Fruit fly (Drosophila melanogaster) whole organism, embryonic: Measurements from ENCODE around the gene nuf.
A peak's percentile ranks its signal among the peaks of the same experiment; 100 is the strongest.

ENCODE experiments used
- Ada2b ChIP-seq: fragments of 200-800 bp; sonication (Bioruptor generic); IDR thresholded peaks from 2 replicates; pipeline ENCODE4 v1.3.6; 2022; ENCODE audit warnings: missing biosample characterization, missing genetic modification characterization
- Atf6 ChIP-seq: fragments of 200-800 bp; sonication (Bioruptor generic); IDR thresholded peaks from 2 replicates; pipeline ENCODE4 v1.3.6; 2022; ENCODE audit warnings: missing biosample characterization, missing genetic modification characterization
- Awh ChIP-seq: fragments of 200-800 bp; sonication (Bioruptor generic); IDR thresholded peaks from 2 replicates; pipeline ENCODE4, ENCODE4 v1.3.6; 2022; ENCODE audit warnings: missing biosample characterization, missing genetic modification characterization
- Blimp-1 ChIP-seq: fragments of 200-800 bp; sonication (Bioruptor generic); optimal IDR thresholded peaks from 3 replicates; lab custom pipeline; 2018; ENCODE audit warnings: missing biosample characterization, missing genetic modification characterization, mild to moderate bottlenecking, moderate library complexity, missing genetic modification reagents
- CG10959 ChIP-seq: fragments of 200-800 bp; sonication (Bioruptor generic); IDR thresholded peaks from 2 replicates; pipeline ENCODE4 v1.3.6; 2022; ENCODE audit warnings: missing biosample characterization, missing genetic modification characterization
- CG11723 ChIP-seq: fragments of 200-800 bp; sonication (Bioruptor generic); optimal IDR thresholded peaks from 2 replicates; lab custom pipeline; 2017; ENCODE audit warnings: missing biosample characterization, mild to moderate bottlenecking, missing genetic modification characterization
- CG12659 ChIP-seq: fragments of 200-800 bp; sonication (Bioruptor generic); optimal IDR thresholded peaks from 3 replicates; lab custom pipeline; 2017; ENCODE audit warnings: mild to moderate bottlenecking, missing biosample characterization, missing genetic modification reagents, missing genetic modification characterization
- CG12769 ChIP-seq: fragments of 200-800 bp; sonication (Bioruptor generic); optimal IDR thresholded peaks from 2 replicates; lab custom pipeline; 2019; ENCODE audit warnings: missing biosample characterization, mild to moderate bottlenecking, missing genetic modification characterization, moderate library complexity
- CG14667 ChIP-seq: fragments of 200-800 bp; sonication (Bioruptor generic); IDR thresholded peaks from 2 replicates; pipeline ENCODE4 v1.3.6; 2022; ENCODE audit warnings: missing biosample characterization, missing genetic modification characterization
- CG14860 ChIP-seq: fragments of 200-800 bp; sonication (Bioruptor generic); IDR thresholded peaks from 3 replicates; pipeline ENCODE4 v1.3.6; 2022; ENCODE audit warnings: missing biosample characterization, missing genetic modification characterization; ENCODE audit not compliant: partially characterized antibody
- CG15269 ChIP-seq: fragments of 200-800 bp; sonication (Bioruptor generic); optimal IDR thresholded peaks from 2 replicates; lab custom pipeline; 2018; ENCODE audit warnings: missing biosample characterization, mild to moderate bottlenecking, missing genetic modification characterization, moderate library complexity
- CG15479 ChIP-seq: fragments of 200-800 bp; sonication (Bioruptor generic); optimal IDR thresholded peaks from 3 replicates; lab custom pipeline; 2019; ENCODE audit warnings: missing biosample characterization, mild to moderate bottlenecking, missing genetic modification characterization, moderate library complexity
- CG16779 ChIP-seq: fragments of 200-800 bp; sonication (Bioruptor generic); IDR thresholded peaks from 2 replicates; pipeline ENCODE4 v1.3.6; 2022; ENCODE audit warnings: missing biosample characterization, missing genetic modification characterization
- CG1792 ChIP-seq: fragments of 200-800 bp; sonication (Bioruptor generic); optimal IDR thresholded peaks from 2 replicates; lab custom pipeline; 2016; ENCODE audit warnings: missing biosample characterization, missing genetic modification characterization
- CG18764 ChIP-seq: fragments of 200-800 bp; sonication (Bioruptor generic); optimal IDR thresholded peaks from 3 replicates; lab custom pipeline; 2016; ENCODE audit warnings: missing biosample characterization, missing genetic modification characterization
- CG30403 ChIP-seq: fragments of 200-800 bp; sonication (Bioruptor generic); optimal IDR thresholded peaks from 3 replicates; lab custom pipeline; 2016; ENCODE audit warnings: missing biosample characterization, missing genetic modification characterization
- CG3407 ChIP-seq: fragments of 200-800 bp; sonication (Bioruptor generic); optimal IDR thresholded peaks from 2 replicates; lab custom pipeline; 2018; ENCODE audit warnings: missing biosample characterization, mild to moderate bottlenecking, missing genetic modification characterization
- CG43689 ChIP-seq: fragments of 200-800 bp; sonication (Bioruptor generic); IDR thresholded peaks from 2 replicates; pipeline ENCODE4 v1.3.6; 2022; ENCODE audit warnings: missing biosample characterization, missing genetic modification characterization
- CG4424 ChIP-seq: fragments of 200-800 bp; sonication (Bioruptor generic); optimal IDR thresholded peaks from 3 replicates; lab custom pipeline; 2016; ENCODE audit warnings: missing biosample characterization, missing genetic modification characterization
- CG7271 ChIP-seq: fragments of 200-800 bp; sonication (Bioruptor generic); optimal IDR thresholded peaks from 2 replicates; lab custom pipeline; 2018; ENCODE audit warnings: missing biosample characterization, mild to moderate bottlenecking, missing genetic modification characterization, moderate library complexity
- CG8089 ChIP-seq: fragments of 200-800 bp; sonication (Bioruptor generic); optimal IDR thresholded peaks from 3 replicates; lab custom pipeline; 2016; ENCODE audit warnings: missing biosample characterization, missing genetic modification characterization
- D ChIP-seq, 2 experiments: fragments of 200-800 bp in 1 of 2; fragments of >200 bp in 1 of 2; sonication (Bioruptor generic) in 1 of 2; optimal IDR thresholded peaks; 2 replicates in 1 of 2; 3 replicates in 1 of 2; lab custom pipeline; 2017; ENCODE audit warnings: mild to moderate bottlenecking in 1 of 2, missing biosample characterization in 1 of 2, missing genetic modification characterization in 1 of 2, missing genetic modification reagents in 1 of 2
- Dp ChIP-seq: fragments of 200-800 bp; sonication (Bioruptor generic); optimal IDR thresholded peaks from 2 replicates; lab custom pipeline; 2018; ENCODE audit warnings: missing biosample characterization, mild to moderate bottlenecking, missing genetic modification characterization, moderate library complexity
- Ets97D ChIP-seq: fragments of 200-800 bp; sonication (Bioruptor generic); optimal IDR thresholded peaks from 3 replicates; lab custom pipeline; 2016; ENCODE audit warnings: missing biosample characterization, missing genetic modification characterization
- Fer2 ChIP-seq: fragments of 200-800 bp; sonication (Bioruptor generic); optimal IDR thresholded peaks from 2 replicates; lab custom pipeline; 2018; ENCODE audit warnings: missing biosample characterization, mild to moderate bottlenecking, missing genetic modification characterization, moderate library complexity
- Hand ChIP-seq: fragments of 200-800 bp; sonication (Bioruptor generic); optimal IDR thresholded peaks from 2 replicates; lab custom pipeline; 2017; ENCODE audit warnings: mild to moderate bottlenecking, missing biosample characterization, missing genetic modification reagents, missing genetic modification characterization
- Hmr ChIP-seq: fragments of 200-800 bp; sonication (Bioruptor generic); optimal IDR thresholded peaks from 3 replicates; lab custom pipeline; 2017; ENCODE audit warnings: mild to moderate bottlenecking, missing biosample characterization, missing genetic modification reagents, missing genetic modification characterization
- Hr3 ChIP-seq: fragments of 200-800 bp; sonication (Bioruptor generic); optimal IDR thresholded peaks from 3 replicates; lab custom pipeline; 2016; ENCODE audit warnings: missing biosample characterization, missing genetic modification characterization
- MTF-1 ChIP-seq: fragments of 200-800 bp; sonication (Bioruptor generic); optimal IDR thresholded peaks from 2 replicates; lab custom pipeline; 2018; ENCODE audit warnings: missing biosample characterization, mild to moderate bottlenecking, missing genetic modification characterization, borderline replicate concordance
- Mrtf ChIP-seq: fragments of 200-800 bp; sonication (Bioruptor generic); IDR thresholded peaks from 3 replicates; pipeline ENCODE4 v1.3.6; 2022; ENCODE audit warnings: missing biosample characterization, missing genetic modification characterization
- Myb ChIP-seq: fragments of 200-800 bp; sonication (Bioruptor generic); optimal IDR thresholded peaks from 2 replicates; lab custom pipeline; 2016; ENCODE audit warnings: missing biosample characterization, missing genetic modification characterization
- NC2β ChIP-seq: fragments of 200-800 bp; sonication (Bioruptor generic); optimal IDR thresholded peaks from 2 replicates; lab custom pipeline; 2016; ENCODE audit warnings: missing biosample characterization, missing genetic modification characterization
- Oaz ChIP-seq: fragments of 200-800 bp; sonication (Bioruptor generic); IDR thresholded peaks from 2 replicates; pipeline ENCODE4 v1.3.6; 2022; ENCODE audit warnings: missing biosample characterization, missing genetic modification characterization
- PHDP ChIP-seq: fragments of 200-800 bp; sonication (Bioruptor generic); optimal IDR thresholded peaks from 3 replicates; lab custom pipeline; 2018; ENCODE audit warnings: missing biosample characterization, mild to moderate bottlenecking, missing genetic modification characterization, moderate library complexity
- Sox100B ChIP-seq: fragments of 200-800 bp; sonication (Bioruptor generic); optimal IDR thresholded peaks from 3 replicates; lab custom pipeline; 2018; ENCODE audit warnings: missing biosample characterization, mild to moderate bottlenecking, missing genetic modification characterization
- Sry-β ChIP-seq: fragments of 200-800 bp; sonication (Bioruptor generic); optimal IDR thresholded peaks from 2 replicates; lab custom pipeline; 2018; ENCODE audit warnings: missing biosample characterization, mild to moderate bottlenecking, missing genetic modification characterization, moderate library complexity
- Sry-δ ChIP-seq: fragments of 200-800 bp; sonication (Bioruptor generic); optimal IDR thresholded peaks from 2 replicates; lab custom pipeline; 2016; ENCODE audit warnings: missing biosample characterization, missing genetic modification characterization
- Xbp1 ChIP-seq: fragments of 200-800 bp; sonication (Bioruptor generic); optimal IDR thresholded peaks from 3 replicates; lab custom pipeline; 2016; ENCODE audit warnings: missing biosample characterization, mild to moderate bottlenecking, missing genetic modification characterization
- da ChIP-seq: fragments of 200-800 bp; sonication (Bioruptor generic); optimal IDR thresholded peaks from 2 replicates; lab custom pipeline; 2016; ENCODE audit warnings: missing biosample characterization, missing genetic modification characterization
- danr ChIP-seq: fragments of 200-800 bp; sonication (Bioruptor generic); IDR thresholded peaks from 2 replicates; pipeline ENCODE4 v1.3.6; 2022; ENCODE audit warnings: missing biosample characterization, missing genetic modification characterization
- emc ChIP-seq: fragments of 200-800 bp; sonication (Bioruptor generic); optimal IDR thresholded peaks from 2 replicates; lab custom pipeline; 2016; ENCODE audit warnings: missing biosample characterization, missing genetic modification characterization
- grau ChIP-seq: fragments of 200-800 bp; optimal IDR thresholded peaks from 3 replicates; lab custom pipeline; 2019; ENCODE audit warnings: missing biosample characterization, mild to moderate bottlenecking, missing genetic modification characterization, moderate library complexity
- gsb ChIP-seq: fragments of 200-800 bp; sonication (Bioruptor generic); IDR thresholded peaks from 2 replicates; pipeline ENCODE4 v1.3.6; 2022; ENCODE audit warnings: missing biosample characterization, missing genetic modification characterization
- h ChIP-seq: fragments of >200 bp; optimal IDR thresholded peaks from 2 replicates; lab custom pipeline; 2017
- nmo ChIP-seq: fragments of 200-800 bp; sonication (Bioruptor generic); optimal IDR thresholded peaks from 2 replicates; lab custom pipeline; 2018; ENCODE audit warnings: missing biosample characterization, mild to moderate bottlenecking, missing genetic modification characterization, moderate library complexity
- pfk ChIP-seq: fragments of 200-800 bp; sonication (Bioruptor generic); optimal IDR thresholded peaks from 2 replicates; lab custom pipeline; 2018; ENCODE audit warnings: missing biosample characterization, mild to moderate bottlenecking, missing genetic modification characterization, moderate library complexity
- psq ChIP-seq: fragments of 200-800 bp; sonication (Bioruptor generic); optimal IDR thresholded peaks from 2 replicates; lab custom pipeline; 2017; ENCODE audit warnings: missing biosample characterization, missing genetic modification characterization
- sens-2 ChIP-seq: fragments of 200-800 bp; sonication (Bioruptor generic); IDR thresholded peaks from 2 replicates; pipeline ENCODE4 v1.3.6; 2022; ENCODE audit warnings: missing biosample characterization, missing genetic modification characterization
- sisA ChIP-seq: fragments of 200-800 bp; sonication (Bioruptor generic); IDR thresholded peaks from 2 replicates; pipeline ENCODE4 v1.3.6; 2022; ENCODE audit warnings: missing biosample characterization, missing genetic modification characterization

nuf gene

dm6 chr3L:14190625-14191475, at the start of gene nuf (continued):
- peak; percentile 88 for TF ChIP-seq Ets97D (GFP tag; lab: Kevin White, UChicago)
- peak; percentile 43 for TF ChIP-seq CG15269
- peak; percentile 74 for TF ChIP-seq Sox100B
- peak; percentile 9 for TF ChIP-seq nmo (GFP tag; lab: Kevin White, UChicago)
- no peak for TF ChIP-seq Sry-β
- TF ChIP-seq NC2β (GFP tag; lab: Kevin White, UChicago), result peak; percentile 29
- TF ChIP-seq CG14860 (GFP tag; lab: Robert Waterston, UW), result no peak
- TF ChIP-seq CG15479 (GFP tag; lab: Kevin White, UChicago), result peak; percentile 85
- no peak for TF ChIP-seq CG8089 (GFP tag; lab: Kevin White, UChicago)
- TF ChIP-seq Atf6 (GFP tag; lab: Robert Waterston, UW), result peak; percentile 38; the same call in 1 of the 2 replicates
- peak; percentile 53 for TF ChIP-seq Dp (GFP tag; lab: Kevin White, UChicago)
- peak; percentile 46 for TF ChIP-seq Hmr (GFP tag; lab: Kevin White, UChicago)
- no peak for TF ChIP-seq Hr3
- TF ChIP-seq Mrtf, result no peak
- peak; percentile 92 for TF ChIP-seq MTF-1 (GFP tag; lab: Kevin White, UChicago)
- TF ChIP-seq Hand, result peak; percentile 44
- TF ChIP-seq D (optimal IDR thresholded peaks at IDR 0.05; lab: Kevin White, UChicago), result no peak
- TF ChIP-seq D (GFP tag; optimal IDR thresholded peaks at IDR 0.05; lab: Kevin White, UChicago), result peak; percentile 27
- TF ChIP-seq gsb (GFP tag; lab: Robert Waterston, UW), result no peak
- TF ChIP-seq CG18764 (GFP tag; lab: Kevin White, UChicago), result peak; percentile 18
- TF ChIP-seq CG14667, result no peak
- peak; percentile 15 for TF ChIP-seq Fer2 (tag; lab: Kevin White, UChicago)
- no peak for TF ChIP-seq h (lab: Kevin White, UChicago)
- no peak for TF ChIP-seq CG43689 (GFP tag; lab: Robert Waterston, UW)
- TF ChIP-seq sisA, result no peak
- TF ChIP-seq da, result no peak
- peak; percentile 24 for TF ChIP-seq CG12769 (tag; lab: Kevin White, UChicago)
- TF ChIP-seq CG16779 (GFP tag; lab: Robert Waterston, UW), result peak; percentile 21; the same call in 1 of the 2 replicates
- no peak for TF ChIP-seq Xbp1 (GFP tag; lab: Kevin White, UChicago)
- peak; percentile 29 for TF ChIP-seq CG7271 (tag; lab: Kevin White, UChicago)
- TF ChIP-seq sens-2 (GFP tag; lab: Robert Waterston, UW), result no peak
- no peak for TF ChIP-seq Myb (GFP tag; lab: Kevin White, UChicago)
- TF ChIP-seq Ada2b (GFP tag; lab: Robert Waterston, UW), result 0 out of 2 replicates have a peak, but pooled peaks have one; percentile 12
- TF ChIP-seq Sry-δ (GFP tag; lab: Kevin White, UChicago), result no peak
- TF ChIP-seq pfk (GFP tag; lab: Kevin White, UChicago), result peak; percentile 60
- peak; percentile 8 for TF ChIP-seq CG3407 (GFP tag; lab: Kevin White, UChicago)
- no peak for TF ChIP-seq psq
- TF ChIP-seq Awh, result peak; percentile 80
- peak; percentile 18 for TF ChIP-seq Blimp-1 (GFP tag; lab: Kevin White, UChicago)
- peak; percentile 62 for TF ChIP-seq CG12659 (GFP tag; lab: Kevin White, UChicago)
- TF ChIP-seq grau (tag; lab: Kevin White, UChicago), result peak; percentile 31
- TF ChIP-seq danr, result no peak
- TF ChIP-seq CG10959 (GFP tag; lab: Robert Waterston, UW), result no peak
- no peak for TF ChIP-seq emc (GFP tag; lab: Kevin White, UChicago)
- TF ChIP-seq Oaz, result no peak
- TF ChIP-seq CG11723 (GFP tag; lab: Kevin White, UChicago), result peak; percentile 44
- peak; percentile 51 for TF ChIP-seq PHDP
- TF ChIP-seq CG4424 (GFP tag; lab: Kevin White, UChicago), result no peak
- TF ChIP-seq CG30403 (GFP tag; lab: Kevin White, UChicago), result no peak
- TF ChIP-seq CG1792 (GFP tag; lab: Kevin White, UChicago), result no peak
